Fruit fly (Drosophila melanogaster): ENCODE measurements around the gene Nfs1.

The Nfs1 gene

dm6 chr2L:11973145-11973738 lies 26.2 kb upstream of the Nfs1 start:
- TF ChIP-seq Pif1B (GFP tag; optimal IDR thresholded peaks at IDR 0.05) (no peak), EcR (GFP tag; optimal IDR thresholded peaks at IDR 0.05) (no peak), CG17806 (tag; optimal IDR thresholded peaks at IDR 0.05) (no peak), CG12605 (GFP tag; IDR thresholded peaks at IDR 0.05) (no peak), D1 (tag; optimal IDR thresholded peaks at IDR 0.05) (no peak), CG10348 (GFP tag; IDR thresholded peaks at IDR 0.05) (no peak), Ets98B (GFP tag; IDR thresholded peaks at IDR 0.05) (no peak), CG13204 (GFP tag; optimal IDR thresholded peaks at IDR 0.05) (no peak), Snoo (tag; optimal IDR thresholded peaks at IDR 0.05) (no peak), CG8301 (tag; optimal IDR thresholded peaks at IDR 0.05) (no peak), fd96Ca (GFP tag; IDR thresholded peaks at IDR 0.05) (no peak), CG15710 (tag; optimal IDR thresholded peaks at IDR 0.05) (no peak), gl (tag; optimal IDR thresholded peaks at IDR 0.05) (no peak), CG14655 (GFP tag; optimal IDR thresholded peaks at IDR 0.05) (no peak)

- TF ChIP-seq CG9948 (tag; optimal IDR thresholded peaks at IDR 0.05), result peak; percentile 12
- TF ChIP-seq CG14655 (GFP tag; optimal IDR thresholded peaks at IDR 0.05), result peak; percentile 50
- peak; percentile 17 for TF ChIP-seq CG8301 (tag; optimal IDR thresholded peaks at IDR 0.05)
- no peak for TF ChIP-seq CG13204 (GFP tag; optimal IDR thresholded peaks at IDR 0.05)
Measured at dm6 chr2L:11976955-11977354, 22.5 kb upstream of the Nfs1 start.

dm6 chr2L:11977721-11978120 lies 21.7 kb upstream of the Nfs1 start:
- TF ChIP-seq gl (tag; optimal IDR thresholded peaks at IDR 0.05) (no peak), CG4496 (GFP tag; IDR thresholded peaks at IDR 0.05) (0 out of 3 replicates have a peak, but pooled peaks have one; percentile 20)

- peak; percentile 9 for TF ChIP-seq CG9948 (tag; optimal IDR thresholded peaks at IDR 0.05)
- no peak for TF ChIP-seq CG12605 (GFP tag; IDR thresholded peaks at IDR 0.05)
- TF ChIP-seq CG8159 (tag; optimal IDR thresholded peaks at IDR 0.05), result peak; percentile 7
- TF ChIP-seq gl (tag; optimal IDR thresholded peaks at IDR 0.05), result no peak
- TF ChIP-seq CG17806 (tag; optimal IDR thresholded peaks at IDR 0.05), result no peak
Measured at dm6 chr2L:11980075-11980474, 19.4 kb upstream of the Nfs1 start.

- no peak for TF ChIP-seq CG32121 (GFP tag; IDR thresholded peaks at IDR 0.05)
- no peak for TF ChIP-seq CG4496 (GFP tag; IDR thresholded peaks at IDR 0.05)
- TF ChIP-seq CG15710 (tag; optimal IDR thresholded peaks at IDR 0.05), result no peak
- no peak for TF ChIP-seq EcR (GFP tag; optimal IDR thresholded peaks at IDR 0.05)
- no peak for TF ChIP-seq CG13204 (GFP tag; optimal IDR thresholded peaks at IDR 0.05)
- no peak for TF ChIP-seq CG8159 (tag; optimal IDR thresholded peaks at IDR 0.05)
- TF ChIP-seq D1 (tag; optimal IDR thresholded peaks at IDR 0.05), result no peak
- no peak for TF ChIP-seq Pif1A (GFP tag; optimal IDR thresholded peaks at IDR 0.05)
- TF ChIP-seq gl (tag; optimal IDR thresholded peaks at IDR 0.05), result no peak
- no peak for TF ChIP-seq CG34367 (tag; optimal IDR thresholded peaks at IDR 0.05)
- no peak for TF ChIP-seq Ets98B (GFP tag; IDR thresholded peaks at IDR 0.05)
- TF ChIP-seq Pif1B (GFP tag; optimal IDR thresholded peaks at IDR 0.05), result no peak
- TF ChIP-seq CG12605 (GFP tag; IDR thresholded peaks at IDR 0.05), result no peak
Measured at dm6 chr2L:11981210-11981609, 18.2 kb upstream of the Nfs1 start, which contains the start of gene CG16965. CG16965 (plus strand) TSS chr2L:11981591.

- TF ChIP-seq CG34367 (tag; optimal IDR thresholded peaks at IDR 0.05) (no peak), Ets98B (GFP tag; IDR thresholded peaks at IDR 0.05) (peak; percentile 14; the same call in 1 of the 2 replicates), Pif1B (GFP tag; optimal IDR thresholded peaks at IDR 0.05) (no peak)
Measured at dm6 chr2L:11987945-11988344, 11.5 kb upstream of the Nfs1 start, which contains the start of the genes CG6686 and CG34163. CG6686 (minus strand) TSS chr2L:11988039. CG34163 (plus strand) TSS chr2L:11988270.

- TF ChIP-seq CG4496 (GFP tag; IDR thresholded peaks at IDR 0.05) (0 out of 3 replicates have a peak, but pooled peaks have one; percentile 12), CG15710 (tag; optimal IDR thresholded peaks at IDR 0.05) (no peak), rn (GFP tag; IDR thresholded peaks at IDR 0.05) (no peak)
Measured at dm6 chr2L:11989210-11989609, 10.2 kb upstream of the Nfs1 start.

- TF ChIP-seq Ets98B (GFP tag; IDR thresholded peaks at IDR 0.05) (no peak), CG14655 (GFP tag; optimal IDR thresholded peaks at IDR 0.05) (no peak), Pif1A (GFP tag; optimal IDR thresholded peaks at IDR 0.05) (no peak), D1 (tag; optimal IDR thresholded peaks at IDR 0.05) (no peak), CG17806 (tag; optimal IDR thresholded peaks at IDR 0.05) (no peak), Pif1B (GFP tag; optimal IDR thresholded peaks at IDR 0.05) (no peak), rn (GFP tag; IDR thresholded peaks at IDR 0.05) (no peak), CG13204 (GFP tag; optimal IDR thresholded peaks at IDR 0.05) (no peak), Snoo (tag; optimal IDR thresholded peaks at IDR 0.05) (no peak), CG34367 (tag; optimal IDR thresholded peaks at IDR 0.05) (no peak), fd96Ca (GFP tag; IDR thresholded peaks at IDR 0.05) (no peak), CG9948 (tag; optimal IDR thresholded peaks at IDR 0.05) (no peak), CG8301 (tag; optimal IDR thresholded peaks at IDR 0.05) (no peak), CG4496 (GFP tag; IDR thresholded peaks at IDR 0.05) (no peak), CG12605 (GFP tag; IDR thresholded peaks at IDR 0.05) (no peak), CG10348 (GFP tag; IDR thresholded peaks at IDR 0.05) (no peak)
Measured at dm6 chr2L:11989729-11990128, 9.7 kb upstream of the Nfs1 start, which contains the start of the genes zuc and dgt2. zuc (minus strand) TSS chr2L:11989882. dgt2 (plus strand) TSS chr2L:11989936.

All from whole organism, pupa.